Worm (Caenorhabditis elegans) whole organism, early embryonic: Measurements from ENCODE around the gene srv-19.

ENCODE experiments used
- B0310.2 ChIP-seq: sonication (generic microtip); optimal IDR thresholded peaks from 2 replicates; lab custom pipeline; 2016; ENCODE audit warnings: mild to moderate bottlenecking, missing genetic modification characterization, missing compliant biosample characterization
- F13C5.2 ChIP-seq: sonication (generic microtip); optimal IDR thresholded peaks from 2 replicates; lab custom pipeline; 2017; ENCODE audit warnings: mild to moderate bottlenecking, missing genetic modification characterization, inconsistent platforms, missing compliant biosample characterization
- ama-1 ChIP-seq: fragments of 150-350 bp; optimal IDR thresholded peaks from 2 replicates; lab custom pipeline; 2014
- ceh-36 ChIP-seq: sonication (generic microtip); optimal IDR thresholded peaks from 2 replicates; lab custom pipeline; 2016; ENCODE audit warnings: missing genetic modification characterization, inconsistent platforms, missing compliant biosample characterization
- flt-1 ChIP-seq: fragments of 200-800 bp; sonication (Bioruptor generic); IDR thresholded peaks from 2 replicates; pipeline ENCODE4 v1.3.6; 2022; ENCODE audit warnings: missing genetic modification characterization, missing compliant biosample characterization
- hnd-1 ChIP-seq: sonication (generic microtip); optimal IDR thresholded peaks from 2 replicates; lab custom pipeline; 2016; ENCODE audit warnings: missing genetic modification characterization, missing compliant biosample characterization
- sea-1 ChIP-seq: fragments of 200-800 bp; sonication (Bioruptor generic); conservative IDR thresholded peaks from 2 replicates; pipeline ENCODE4 v1.3.6; 2022; ENCODE audit warnings: missing genetic modification characterization, missing compliant biosample characterization
- tbx-11 ChIP-seq: fragments of 200-800 bp; sonication (Bioruptor generic); IDR thresholded peaks from 2 replicates; pipeline ENCODE4 v1.3.6; 2022; ENCODE audit warnings: missing genetic modification characterization, missing compliant biosample characterization
- tbx-37 ChIP-seq: fragments of 200-800 bp; sonication (Bioruptor generic); conservative IDR thresholded peaks from 2 replicates; pipeline ENCODE4 v1.3.6; 2022; ENCODE audit warnings: missing genetic modification reagents, missing genetic modification characterization, missing compliant biosample characterization

DNA sequence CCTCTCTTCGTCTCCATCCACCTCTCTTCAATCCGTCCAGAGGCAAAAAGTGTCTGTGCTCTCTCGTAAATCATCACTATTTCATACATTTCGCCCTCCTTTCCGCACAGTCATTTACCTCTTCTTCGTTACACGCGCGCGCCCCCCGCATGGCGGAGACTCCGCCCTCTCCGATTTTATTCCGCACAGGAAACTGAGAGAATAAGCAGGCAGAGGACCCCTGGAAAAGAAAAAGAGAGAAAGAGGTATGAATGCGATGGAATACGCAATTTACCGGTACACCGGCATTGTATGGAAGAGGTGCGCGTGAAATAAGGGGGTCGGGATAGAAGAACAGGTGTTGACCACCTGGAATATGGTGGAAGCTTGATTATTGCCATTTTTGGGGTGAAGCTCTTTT is 13.0 kb downstream of the srv-19 start:
- TF ChIP-seq sea-1 (GFP tag; lab: Robert Waterston, UW) (no peak), B0310.2 (tag; lab: Kevin White, UChicago) (peak; percentile 41), ama-1 (no peak), hnd-1 (tag; lab: Kevin White, UChicago) (no peak), flt-1 (GFP tag; lab: Robert Waterston, UW) (no peak), ceh-36 (no peak), tbx-37 (GFP tag; lab: Robert Waterston, UW) (no peak), tbx-11 (no peak), F13C5.2 (no peak)
